Worm (Caenorhabditis elegans): Measurements from ENCODE around the gene mtss-1.

- TF ChIP-seq hmg-20 (GFP tag; IDR thresholded peaks at IDR 0.05) (no peak), nfya-1 (tag; optimal IDR thresholded peaks at IDR 0.05; ENCODE audit: borderline replicate concordance, insufficient read depth) (no peak), snpc-4 (GFP tag; optimal IDR thresholded peaks at IDR 0.05) (no peak), snpc-4 (tag; optimal IDR thresholded peaks at IDR 0.05) (no peak), Y95B8A.8 (GFP tag; IDR thresholded peaks at IDR 0.05) (no peak)
Observed at ce11 chrIII:8791235-8791634, 23.1 kb downstream of the mtss-1 start, which contains the start of the genes zfp-1 and F54F2.14.
